Fruit fly (Drosophila melanogaster) whole organism, wandering third instar larva: Measurements from ENCODE around the gene CG12766.

ENCODE experiments used
- Abd-B ChIP-seq: fragments of >200 bp; optimal IDR thresholded peaks from 2 replicates; lab custom pipeline; 2017; ENCODE audit warnings: missing biosample characterization, missing genetic modification characterization
- CG32264 ChIP-seq: fragments of 200-800 bp; sonication (Bioruptor generic); optimal IDR thresholded peaks from 2 replicates; lab custom pipeline; 2016; ENCODE audit warnings: missing biosample characterization, missing genetic modification characterization
- CG9705 ChIP-seq: fragments of 200-800 bp; sonication (Bioruptor generic); optimal IDR thresholded peaks from 2 replicates; lab custom pipeline; 2018; ENCODE audit warnings: missing biosample characterization, mild to moderate bottlenecking, missing genetic modification characterization
- CrebA ChIP-seq: fragments of 200-800 bp; sonication (Bioruptor generic); optimal IDR thresholded peaks from 2 replicates; lab custom pipeline; 2016; ENCODE audit warnings: missing biosample characterization, mild to moderate bottlenecking, missing genetic modification characterization, borderline replicate concordance
- Dfd ChIP-seq: fragments of >200 bp; optimal IDR thresholded peaks from 2 replicates; lab custom pipeline; 2017; ENCODE audit warnings: missing biosample characterization, missing genetic modification characterization
- Dif ChIP-seq: fragments of 200-275, 200-300 bp; sonication (Bioruptor generic); optimal IDR thresholded peaks from 2 replicates; lab custom pipeline; 2018; ENCODE audit warnings: missing biosample characterization, missing genetic modification characterization; ENCODE audit not compliant: partially characterized antibody
- GATAd ChIP-seq: sonication (Bioruptor generic); optimal IDR thresholded peaks from 2 replicates; lab custom pipeline; 2016; ENCODE audit warnings: missing biosample characterization, missing genetic modification characterization
- HLH106 ChIP-seq: fragments of 200-800 bp; optimal IDR thresholded peaks from 3 replicates; lab custom pipeline; 2019; ENCODE audit warnings: missing biosample characterization, mild to moderate bottlenecking, missing genetic modification characterization, moderate library complexity
- Hnf4 ChIP-seq: fragments of 200-800 bp; sonication (Bioruptor generic); optimal IDR thresholded peaks from 2 replicates; lab custom pipeline; 2016; ENCODE audit warnings: missing biosample characterization, mild to moderate bottlenecking, missing genetic modification characterization
- Hr78 ChIP-seq: fragments of >200 bp; optimal IDR thresholded peaks from 2 replicates; lab custom pipeline; 2017; ENCODE audit warnings: missing biosample characterization, missing genetic modification characterization
- Jra ChIP-seq: sonication (Bioruptor generic); optimal IDR thresholded peaks from 2 replicates; lab custom pipeline; 2016; ENCODE audit warnings: missing biosample characterization, missing genetic modification characterization
- Mio ChIP-seq: sonication (Bioruptor generic); optimal IDR thresholded peaks from 2 replicates; lab custom pipeline; 2016; ENCODE audit warnings: missing biosample characterization, missing genetic modification characterization
- Myc ChIP-seq: fragments of >200 bp; optimal IDR thresholded peaks from 2 replicates; lab custom pipeline; 2017
- N ChIP-seq: fragments of >200 bp; optimal IDR thresholded peaks from 2 replicates; lab custom pipeline; 2018; ENCODE audit warnings: missing biosample characterization, missing external identifiers, missing genetic modification characterization
- OdsH ChIP-seq: fragments of 200-800 bp; sonication (Bioruptor generic); optimal IDR thresholded peaks from 2 replicates; lab custom pipeline; 2016; ENCODE audit warnings: missing biosample characterization, mild to moderate bottlenecking, missing genetic modification characterization
- Rel ChIP-seq, 2 experiments: fragments of 200-800 bp; sonication (Bioruptor generic) in 1 of 2; optimal IDR thresholded peaks; 2 replicates in 1 of 2; 3 replicates in 1 of 2; lab custom pipeline; 2016 to 2019; ENCODE audit warnings: mild to moderate bottlenecking in 2 of 2, missing biosample characterization in 2 of 2, missing genetic modification characterization in 2 of 2, moderate library complexity in 1 of 2
- Sp1 ChIP-seq: fragments of 200-800 bp; sonication (Bioruptor generic); optimal IDR thresholded peaks from 3 replicates; lab custom pipeline; 2019; ENCODE audit warnings: missing biosample characterization, mild to moderate bottlenecking, missing genetic modification characterization, moderate library complexity
- Vsx2 ChIP-seq: fragments of 200-300, 225-300 bp; sonication (Bioruptor generic); optimal IDR thresholded peaks from 2 replicates; lab custom pipeline; 2018; ENCODE audit warnings: missing biosample characterization, missing genetic modification characterization; ENCODE audit not compliant: partially characterized antibody
- br ChIP-seq: fragments of 200-800 bp; sonication (Bioruptor generic); optimal IDR thresholded peaks from 2 replicates; lab custom pipeline; 2016; ENCODE audit warnings: missing biosample characterization, missing genetic modification characterization
- dl ChIP-seq, 2 experiments: fragments of 175-275, 200-275 bp in 1 of 2; fragments of 200-275 bp in 1 of 2; sonication (Bioruptor generic); optimal IDR thresholded peaks; lab custom pipeline; 2018; ENCODE audit warnings: mild to moderate bottlenecking in 2 of 2, missing biosample characterization in 2 of 2, missing genetic modification characterization in 2 of 2, moderate library complexity in 2 of 2; ENCODE audit not compliant: partially characterized antibody in 2 of 2, insufficient read depth in 1 of 2
- dmrt93B ChIP-seq: fragments of 200-800 bp; sonication (Bioruptor generic); optimal IDR thresholded peaks from 2 replicates; lab custom pipeline; 2018; ENCODE audit warnings: missing biosample characterization, mild to moderate bottlenecking, missing genetic modification characterization
- dsf ChIP-seq: sonication (Bioruptor generic); optimal IDR thresholded peaks from 2 replicates; lab custom pipeline; 2016; ENCODE audit warnings: missing biosample characterization, missing genetic modification characterization, borderline replicate concordance
- ey ChIP-seq: fragments of 200-800 bp; sonication (Bioruptor generic); optimal IDR thresholded peaks from 2 replicates; lab custom pipeline; 2016; ENCODE audit warnings: missing biosample characterization, missing genetic modification characterization
- foxo ChIP-seq, 2 experiments: fragments of 200-800 bp; sonication (Bioruptor generic); optimal IDR thresholded peaks; 2 replicates in 1 of 2; 3 replicates in 1 of 2; lab custom pipeline; 2016 to 2017; ENCODE audit warnings: missing biosample characterization in 2 of 2, missing genetic modification characterization in 2 of 2
- fru ChIP-seq: fragments of 200-800 bp; sonication (Bioruptor generic); optimal IDR thresholded peaks from 3 replicates; lab custom pipeline; 2016; ENCODE audit warnings: missing biosample characterization, mild to moderate bottlenecking, missing genetic modification characterization
- h ChIP-seq: fragments of 200-800 bp; sonication (Bioruptor generic); optimal IDR thresholded peaks from 3 replicates; lab custom pipeline; 2016; ENCODE audit warnings: missing biosample characterization, mild to moderate bottlenecking, missing genetic modification characterization
- jim ChIP-seq: fragments of 175-275, 200-325 bp; sonication (Bioruptor generic); optimal IDR thresholded peaks from 2 replicates; lab custom pipeline; 2016; ENCODE audit warnings: missing biosample characterization, mild to moderate bottlenecking, missing genetic modification characterization
- lola ChIP-seq: fragments of >200 bp; optimal IDR thresholded peaks from 2 replicates; lab custom pipeline; 2017; ENCODE audit warnings: missing biosample characterization, missing genetic modification characterization
- psq ChIP-seq: fragments of 200-800 bp; sonication (Bioruptor generic); optimal IDR thresholded peaks from 3 replicates; lab custom pipeline; 2017; ENCODE audit warnings: missing biosample characterization, mild to moderate bottlenecking, missing genetic modification characterization, moderate library complexity
- rgr ChIP-seq: fragments of 200-800 bp; sonication (Bioruptor generic); optimal IDR thresholded peaks from 3 replicates; lab custom pipeline; 2016; ENCODE audit warnings: missing biosample characterization, mild to moderate bottlenecking, missing genetic modification characterization
- sv ChIP-seq: fragments of 200-800 bp; sonication (Bioruptor generic); optimal IDR thresholded peaks from 3 replicates; lab custom pipeline; 2016; ENCODE audit warnings: missing biosample characterization, missing genetic modification characterization
- tai ChIP-seq: sonication (Bioruptor generic); optimal IDR thresholded peaks from 2 replicates; lab custom pipeline; 2016; ENCODE audit warnings: missing biosample characterization, missing genetic modification characterization
- usp ChIP-seq: fragments of >200 bp; optimal IDR thresholded peaks from 2 replicates; lab custom pipeline; 2017; ENCODE audit warnings: missing biosample characterization, missing genetic modification characterization
- woc ChIP-seq: sonication (Bioruptor generic); optimal IDR thresholded peaks from 2 replicates; lab custom pipeline; 2016; ENCODE audit warnings: missing biosample characterization, mild to moderate bottlenecking, missing genetic modification characterization

CG12766 gene

DNA sequence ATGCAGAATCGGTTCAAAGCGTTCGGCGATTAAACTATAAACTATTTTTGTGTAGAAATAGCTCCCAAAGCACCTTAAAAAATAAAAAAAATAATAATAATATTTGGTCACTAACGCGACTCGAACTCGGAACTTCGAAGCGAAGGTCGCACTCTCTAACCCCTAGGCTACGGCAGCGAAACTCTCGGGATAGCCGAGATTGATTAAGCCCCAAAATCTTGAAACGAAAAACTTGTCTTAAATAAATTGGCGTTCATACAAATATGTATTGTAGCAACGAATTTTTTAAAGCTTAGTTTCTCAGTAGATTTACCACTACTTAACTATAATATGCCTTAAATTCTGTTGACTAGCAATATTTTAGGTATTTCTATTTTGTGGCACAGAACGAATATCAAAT is 45.5 kb downstream of the CG12766 start:
- TF ChIP-seq Myc (lab: Kevin White, UChicago) = no peak
- TF ChIP-seq Rel (GFP tag; optimal IDR thresholded peaks at IDR 0.05; lab: Kevin White, UChicago) = no peak
- TF ChIP-seq Rel (tag; optimal IDR thresholded peaks at IDR 0.05; lab: Kevin White, UChicago) = no peak
- TF ChIP-seq sv (GFP tag; lab: Kevin White, UChicago) = no peak
- no peak for TF ChIP-seq Vsx2 (GFP tag; lab: Kevin White, UChicago)
- no peak for TF ChIP-seq woc (GFP tag; lab: Kevin White, UChicago)
- no peak for TF ChIP-seq Hnf4 (GFP tag; lab: Kevin White, UChicago)
- no peak for TF ChIP-seq br
- TF ChIP-seq lola (GFP tag; lab: Kevin White, UChicago) = no peak
- TF ChIP-seq N (GFP tag; lab: Kevin White, UChicago) = no peak
- TF ChIP-seq rgr (GFP tag; lab: Kevin White, UChicago) = no peak
- TF ChIP-seq Hr78 = no peak
- no peak for TF ChIP-seq GATAd

- TF ChIP-seq Hnf4 (GFP tag; lab: Kevin White, UChicago) (peak; percentile 17), OdsH (GFP tag; lab: Kevin White, UChicago) (peak; percentile 55), ey (GFP tag; lab: Kevin White, UChicago) (peak; percentile 47), Myc (lab: Kevin White, UChicago) (no peak), Mio (GFP tag; lab: Kevin White, UChicago) (no peak), CrebA (GFP tag; lab: Kevin White, UChicago) (no peak), psq (GFP tag; lab: Kevin White, UChicago) (peak; percentile 28), CG32264 (no peak), Rel (GFP tag; optimal IDR thresholded peaks at IDR 0.05; lab: Kevin White, UChicago) (no peak), Rel (tag; optimal IDR thresholded peaks at IDR 0.05; lab: Kevin White, UChicago) (no peak), foxo (GFP tag; optimal IDR thresholded peaks at IDR 0.05; lab: Kevin White, UChicago) (peak in 1 of 2 experiments; percentile 34), br (peak; percentile 25), Hr78 (no peak), HLH106 (peak; percentile 23), Dfd (GFP tag; lab: Kevin White, UChicago) (no peak), dl (GFP tag; optimal IDR thresholded peaks at IDR 0.05; lab: Kevin White, UChicago; ENCODE audit: insufficient read depth in 1 of 2, partially characterized antibody in 2 of 2) (no peak), fru (peak; percentile 46), jim (no peak), Sp1 (GFP tag; lab: Kevin White, UChicago) (peak; percentile 54), rgr (GFP tag; lab: Kevin White, UChicago) (peak; percentile 53), tai (GFP tag; lab: Kevin White, UChicago) (no peak), Jra (GFP tag; lab: Kevin White, UChicago) (no peak), woc (GFP tag; lab: Kevin White, UChicago) (peak; percentile 32), h (peak; percentile 33), CG9705 (GFP tag; lab: Kevin White, UChicago) (no peak)
- TF ChIP-seq, all 38 proteins: peak for 12
Observed at dm6 chr3L:3892154-3892624, 47.7 kb downstream of the CG12766 start, which contains the start of gene Fie. Fie (plus strand) TSS chr3L:3892574.

dm6 chr3L:3890860-3891259 is 49.1 kb downstream of the CG12766 start:
- TF ChIP-seq N (GFP tag; lab: Kevin White, UChicago) (no peak), usp (no peak), psq (GFP tag; lab: Kevin White, UChicago) (no peak), sv (GFP tag; lab: Kevin White, UChicago) (no peak), dmrt93B (GFP tag; lab: Kevin White, UChicago) (no peak), jim (no peak), Rel (GFP tag; optimal IDR thresholded peaks at IDR 0.05; lab: Kevin White, UChicago) (no peak), Rel (tag; optimal IDR thresholded peaks at IDR 0.05; lab: Kevin White, UChicago) (no peak), woc (GFP tag; lab: Kevin White, UChicago) (no peak), Dif (GFP tag; lab: Kevin White, UChicago) (no peak), h (no peak), foxo (GFP tag; optimal IDR thresholded peaks at IDR 0.05; lab: Kevin White, UChicago) (no peak), Hr78 (no peak), Myc (lab: Kevin White, UChicago) (no peak), Abd-B (GFP tag; lab: Kevin White, UChicago) (no peak), br (no peak), ey (GFP tag; lab: Kevin White, UChicago) (no peak), tai (GFP tag; lab: Kevin White, UChicago) (no peak), Mio (GFP tag; lab: Kevin White, UChicago) (no peak), CG32264 (no peak), dsf (GFP tag; lab: Kevin White, UChicago) (no peak)
